Worm (Caenorhabditis elegans): Measurements from ENCODE around the gene F14H12.6.

F14H12.6 gene

DNA sequence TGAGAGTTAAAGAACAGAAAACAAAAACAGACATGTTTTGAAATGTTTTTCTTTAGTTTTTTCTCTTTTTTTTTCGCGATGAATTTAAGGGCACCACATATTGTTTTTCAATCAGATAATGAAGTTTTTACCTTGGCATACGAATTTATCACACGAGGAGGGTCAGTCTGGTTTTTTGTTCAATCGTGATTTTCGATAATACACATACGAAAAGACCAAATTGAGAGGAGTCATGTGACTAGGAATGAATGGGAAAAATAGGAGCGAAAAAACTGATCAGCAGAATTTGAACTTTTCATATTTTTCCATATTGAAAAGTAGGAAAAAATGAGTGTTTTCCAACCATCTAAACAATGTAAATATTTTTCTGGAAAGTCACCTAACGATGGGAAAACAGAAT is 29.1 kb upstream of the F14H12.6 start:
- TF ChIP-seq sptf-1 (tag; optimal IDR thresholded peaks at IDR 0.05) (no peak), lin-32 (GFP tag; optimal IDR thresholded peaks at IDR 0.05) (no peak), nhr-28 (tag; optimal IDR thresholded peaks at IDR 0.05) (no peak), cnd-1 (tag; optimal IDR thresholded peaks at IDR 0.05) (no peak), flh-1 (GFP tag; optimal IDR thresholded peaks at IDR 0.05) (no peak), hlh-1 (tag; optimal IDR thresholded peaks at IDR 0.05) (no peak), mls-2 (tag; optimal IDR thresholded peaks at IDR 0.05) (no peak), nhr-76 (tag; optimal IDR thresholded peaks at IDR 0.05) (no peak), lin-13 (tag; optimal IDR thresholded peaks at IDR 0.05) (no peak), unc-120 (tag; optimal IDR thresholded peaks at IDR 0.05; ENCODE audit: poor library complexity, severe bottlenecking) (no peak), sem-2 (GFP tag; optimal IDR thresholded peaks at IDR 0.05) (no peak), ceh-43 (GFP tag; optimal IDR thresholded peaks at IDR 0.05) (no peak), ham-2 (GFP tag; optimal IDR thresholded peaks at IDR 0.05) (no peak), ces-1 (GFP tag; optimal IDR thresholded peaks at IDR 0.05) (no peak), pha-4 (tag; optimal IDR thresholded peaks at IDR 0.05) (no peak), elt-1 (tag; optimal IDR thresholded peaks at IDR 0.05; ENCODE audit: borderline replicate concordance, insufficient read depth) (no peak), lsy-2 (tag; optimal IDR thresholded peaks at IDR 0.05) (no peak), blmp-1 (tag; optimal IDR thresholded peaks at IDR 0.05) (no peak), elt-3 (tag; optimal IDR thresholded peaks at IDR 0.05) (no peak)

DNA sequence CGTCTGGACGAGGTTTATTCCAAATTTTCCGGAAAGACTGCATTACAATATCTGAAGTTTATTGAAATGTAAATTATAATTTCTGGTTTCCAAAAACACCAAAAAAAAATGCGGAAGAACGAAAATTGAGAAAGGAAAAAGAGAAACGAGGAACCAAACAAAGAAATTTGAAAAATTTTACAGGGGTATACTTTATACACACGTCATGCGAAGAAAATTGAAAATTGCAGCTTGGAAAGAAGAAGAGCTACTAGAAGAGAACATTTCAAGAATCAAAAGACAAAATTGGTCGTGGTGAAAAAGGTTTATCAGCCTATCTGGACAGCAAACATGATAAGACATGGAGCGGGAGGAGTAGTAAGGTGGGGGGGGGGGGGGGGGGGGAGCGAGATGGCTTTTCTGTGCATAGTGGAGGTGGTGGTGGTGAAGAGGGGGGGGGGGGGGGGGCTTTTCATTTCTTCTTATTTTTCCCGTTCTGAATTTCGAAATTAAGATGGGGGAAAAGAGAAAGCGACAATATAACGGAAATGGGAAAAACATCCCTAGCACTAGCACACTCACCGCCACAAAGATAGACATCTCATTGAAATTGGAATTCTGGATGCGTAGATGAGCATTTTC is 26.1 kb upstream of the F14H12.6 start, which contains the start of gene lst-2:
lst-2 (minus strand) TSS at position 51 of the 621 bp plus-strand sequence.
- TF ChIP-seq sem-2 (GFP tag; optimal IDR thresholded peaks at IDR 0.05) (no peak), M03D4.4 (tag; optimal IDR thresholded peaks at IDR 0.05) (no peak), unc-120 (tag; optimal IDR thresholded peaks at IDR 0.05; ENCODE audit: poor library complexity, severe bottlenecking) (no peak), ceh-43 (GFP tag; optimal IDR thresholded peaks at IDR 0.05) (no peak), sptf-1 (tag; optimal IDR thresholded peaks at IDR 0.05) (no peak)

DNA sequence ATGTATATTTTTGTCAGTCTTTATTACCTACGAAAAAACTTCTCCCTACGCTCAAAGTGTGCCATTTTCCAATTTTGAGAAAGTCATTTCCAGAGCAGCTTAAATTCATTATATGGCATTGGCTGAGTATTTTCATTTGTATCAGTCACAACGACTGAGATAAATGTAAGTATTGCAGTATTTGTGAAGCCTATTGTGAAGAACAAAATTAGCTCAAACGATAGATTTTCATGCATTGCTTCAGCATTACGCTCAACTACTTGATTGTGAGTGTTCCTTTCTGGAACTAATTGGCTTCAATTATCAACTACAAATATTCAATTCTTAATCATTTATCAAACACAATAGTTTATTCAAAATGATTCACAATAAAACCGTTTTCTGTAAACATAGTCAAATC is 20.3 kb upstream of the F14H12.6 start, which contains the start of gene R160.12:
R160.12 (minus strand) TSS at position 101 of the 400 bp plus-strand sequence.
- no peak for TF ChIP-seq lin-32 (GFP tag; optimal IDR thresholded peaks at IDR 0.05)
- TF ChIP-seq tbx-8 (GFP tag; optimal IDR thresholded peaks at IDR 0.05), result no peak
- TF ChIP-seq sptf-1 (tag; optimal IDR thresholded peaks at IDR 0.05), result no peak
- TF ChIP-seq blmp-1 (tag; optimal IDR thresholded peaks at IDR 0.05), result no peak
- TF ChIP-seq unc-120 (tag; optimal IDR thresholded peaks at IDR 0.05; ENCODE audit: poor library complexity, severe bottlenecking), result no peak
- no peak for TF ChIP-seq cnd-1 (tag; optimal IDR thresholded peaks at IDR 0.05)
- no peak for TF ChIP-seq pha-4 (tag; optimal IDR thresholded peaks at IDR 0.05)
- no peak for TF ChIP-seq nhr-76 (tag; optimal IDR thresholded peaks at IDR 0.05)
- no peak for TF ChIP-seq ztf-11 (tag; optimal IDR thresholded peaks at IDR 0.05)

DNA sequence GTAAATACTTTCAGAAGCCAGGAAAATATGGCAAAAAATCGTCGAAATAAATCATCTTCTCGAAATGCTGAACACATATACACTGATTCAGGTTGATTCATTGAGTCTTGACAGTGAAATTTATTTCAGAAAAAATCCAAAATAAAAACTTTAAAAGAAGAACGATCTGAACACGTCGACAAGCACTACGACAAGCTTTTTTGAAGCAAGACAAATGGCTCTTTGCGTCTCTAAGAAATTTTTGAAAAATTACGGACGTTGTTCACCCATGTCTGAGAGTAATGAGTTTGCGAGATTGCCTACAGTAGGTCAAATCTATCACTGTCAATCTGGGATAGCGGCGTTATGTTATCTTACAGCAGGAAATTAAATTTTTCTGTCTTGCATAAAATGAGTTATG is 19.4 kb upstream of the F14H12.6 start, which contains the start of gene R160.2:
R160.2 (minus strand) TSS at position 101 of the 400 bp plus-strand sequence.
- TF ChIP-seq mab-5 (tag; optimal IDR thresholded peaks at IDR 0.05), result no peak
- no peak for TF ChIP-seq elt-3 (tag; optimal IDR thresholded peaks at IDR 0.05)
- TF ChIP-seq lsy-2 (tag; optimal IDR thresholded peaks at IDR 0.05), result no peak
- no peak for TF ChIP-seq mls-2 (tag; optimal IDR thresholded peaks at IDR 0.05)
- TF ChIP-seq tbx-8 (GFP tag; optimal IDR thresholded peaks at IDR 0.05), result no peak
- no peak for TF ChIP-seq mep-1 (tag; optimal IDR thresholded peaks at IDR 0.05)
- no peak for TF ChIP-seq hlh-1 (tag; optimal IDR thresholded peaks at IDR 0.05)
- no peak for TF ChIP-seq sptf-1 (tag; optimal IDR thresholded peaks at IDR 0.05)
- TF ChIP-seq nhr-12 (tag; optimal IDR thresholded peaks at IDR 0.05), result no peak
- no peak for TF ChIP-seq sem-2 (GFP tag; optimal IDR thresholded peaks at IDR 0.05)
- TF ChIP-seq drap-1 (GFP tag; optimal IDR thresholded peaks at IDR 0.05), result no peak
- no peak for TF ChIP-seq lin-32 (GFP tag; optimal IDR thresholded peaks at IDR 0.05)
- no peak for TF ChIP-seq nhr-2 (tag; optimal IDR thresholded peaks at IDR 0.05)
- no peak for TF ChIP-seq snpc-4 (tag; optimal IDR thresholded peaks at IDR 0.05)

DNA sequence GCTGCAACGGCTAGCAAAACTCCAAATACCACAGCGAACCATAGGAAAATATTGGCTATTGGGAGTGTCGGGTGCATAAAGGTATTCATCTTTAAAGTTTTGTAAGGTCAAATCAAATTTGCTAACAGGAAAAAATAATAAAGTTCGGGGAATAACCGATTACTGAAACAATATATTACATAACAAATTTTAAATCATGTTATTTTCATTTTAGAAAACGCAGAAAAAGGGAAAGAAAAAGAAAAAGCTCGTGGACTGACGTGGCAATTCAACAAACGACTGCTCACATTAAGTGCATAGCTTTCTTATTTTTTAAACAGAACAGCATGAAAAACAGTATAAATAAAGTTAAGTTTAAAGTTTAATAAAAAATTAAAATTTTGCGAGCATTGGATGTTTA is 15.8 kb upstream of the F14H12.6 start, which contains the start of gene R160.6:
R160.6 (minus strand) TSS at position 101 of the 400 bp plus-strand sequence.
- TF ChIP-seq blmp-1 (tag; optimal IDR thresholded peaks at IDR 0.05) (no peak), lin-32 (GFP tag; optimal IDR thresholded peaks at IDR 0.05) (no peak), mls-2 (tag; optimal IDR thresholded peaks at IDR 0.05) (no peak)

DNA sequence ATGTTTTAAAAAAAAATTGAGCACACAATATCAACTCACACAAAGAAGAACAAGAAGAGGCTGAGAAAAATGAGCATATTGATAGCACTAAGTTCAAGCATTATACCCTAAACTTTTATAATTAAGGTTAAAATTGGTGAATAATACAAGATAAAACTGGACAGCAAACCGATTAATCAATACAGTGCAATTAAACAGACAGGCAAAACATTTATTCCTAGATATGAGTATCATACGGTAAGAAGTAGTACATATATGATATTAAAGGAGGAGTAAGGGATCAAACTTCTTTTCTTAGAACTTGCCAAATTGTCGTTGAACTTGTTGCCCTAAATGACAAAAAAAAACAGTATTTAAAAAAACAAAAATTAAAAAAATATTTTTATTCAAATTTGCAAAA is 14.6 kb upstream of the F14H12.6 start, which contains the start of gene R160.14:
R160.14 (minus strand) TSS at position 101 of the 400 bp plus-strand sequence.
- no peak for TF ChIP-seq ceh-39 (tag; optimal IDR thresholded peaks at IDR 0.05)
